Fruit fly (Drosophila melanogaster): ENCODE results near the gene CG6923.

The CG6923 gene

dm6 chr3R:11756762-11757161 lies 6.9 kb upstream of the CG6923 start:
- TF ChIP-seq Eip78C (GFP tag) (peak; percentile 17), CG16779 (tag; optimal IDR thresholded peaks at IDR 0.05) (no peak), CG6792 (GFP tag; optimal IDR thresholded peaks at IDR 0.05) (no peak), CG10669 (GFP tag; optimal IDR thresholded peaks at IDR 0.05) (no peak)

- TF ChIP-seq Hr4 (GFP tag; optimal IDR thresholded peaks at IDR 0.05), result peak; percentile 37
- no peak for TF ChIP-seq ss (GFP tag; optimal IDR thresholded peaks at IDR 0.05)
- TF ChIP-seq fkh (GFP tag; optimal IDR thresholded peaks at IDR 0.05), result no peak
- no peak for TF ChIP-seq dac (GFP tag; optimal IDR thresholded peaks at IDR 0.05)
- no peak for TF ChIP-seq CG16779 (tag; optimal IDR thresholded peaks at IDR 0.05)
- TF ChIP-seq Eip78C (GFP tag), result peak; percentile 54
- TF ChIP-seq dsx (GFP tag; optimal IDR thresholded peaks at IDR 0.05; ENCODE audit: poor library complexity, severe bottlenecking), result no peak
- TF ChIP-seq pdm3 (GFP tag; optimal IDR thresholded peaks at IDR 0.05), result no peak
- no peak for TF ChIP-seq Sox14 (GFP tag; optimal IDR thresholded peaks at IDR 0.05)
- no peak for TF ChIP-seq spab (GFP tag; optimal IDR thresholded peaks at IDR 0.05)
- TF ChIP-seq Eip75B (GFP tag; optimal IDR thresholded peaks at IDR 0.05), result no peak
- TF ChIP-seq Met (GFP tag; optimal IDR thresholded peaks at IDR 0.05), result no peak
- no peak for TF ChIP-seq CG3032 (tag; optimal IDR thresholded peaks at IDR 0.05)
- no peak for TF ChIP-seq Ets21C (GFP tag; optimal IDR thresholded peaks at IDR 0.05)
- TF ChIP-seq Smox (GFP tag; optimal IDR thresholded peaks at IDR 0.05), result no peak
- no peak for TF ChIP-seq Hr39 (GFP tag; optimal IDR thresholded peaks at IDR 0.05)
- peak; percentile 63 for TF ChIP-seq svp (GFP tag)
- no peak for TF ChIP-seq Gug (GFP tag; IDR thresholded peaks at IDR 0.05)
- TF ChIP-seq CG11762 (GFP tag; optimal IDR thresholded peaks at IDR 0.05; ENCODE audit: insufficient read depth), result no peak
These were observed 1.9 kb upstream of the CG6923 start for dm6 chr3R:11751756-11752155.

- TF ChIP-seq CG6792 (GFP tag; optimal IDR thresholded peaks at IDR 0.05) (no peak), dsx (GFP tag; optimal IDR thresholded peaks at IDR 0.05; ENCODE audit: poor library complexity, severe bottlenecking) (no peak), CG6163 (GFP tag; IDR thresholded peaks at IDR 0.05) (no peak), pdm3 (GFP tag; optimal IDR thresholded peaks at IDR 0.05) (no peak), CG8632 (GFP tag; optimal IDR thresholded peaks at IDR 0.05) (no peak), fkh (GFP tag; optimal IDR thresholded peaks at IDR 0.05) (no peak), CG11294 (GFP tag; IDR thresholded peaks at IDR 0.05) (no peak), salr (GFP tag; optimal IDR thresholded peaks at IDR 0.05) (no peak), CG4318 (GFP tag; optimal IDR thresholded peaks at IDR 0.05) (no peak), CG6276 (GFP tag; optimal IDR thresholded peaks at IDR 0.05) (no peak), Lpt (GFP tag; optimal IDR thresholded peaks at IDR 0.05) (no peak), fd85E (GFP tag; optimal IDR thresholded peaks at IDR 0.05) (no peak), CG6808 (GFP tag; optimal IDR thresholded peaks at IDR 0.05) (no peak)
These were observed 334 bp upstream of the CG6923 start, which contains the start of gene CG43062 for dm6 chr3R:11750294-11750432. Gene CG43062 (plus strand): TSS chr3R:11750333.

DNA sequence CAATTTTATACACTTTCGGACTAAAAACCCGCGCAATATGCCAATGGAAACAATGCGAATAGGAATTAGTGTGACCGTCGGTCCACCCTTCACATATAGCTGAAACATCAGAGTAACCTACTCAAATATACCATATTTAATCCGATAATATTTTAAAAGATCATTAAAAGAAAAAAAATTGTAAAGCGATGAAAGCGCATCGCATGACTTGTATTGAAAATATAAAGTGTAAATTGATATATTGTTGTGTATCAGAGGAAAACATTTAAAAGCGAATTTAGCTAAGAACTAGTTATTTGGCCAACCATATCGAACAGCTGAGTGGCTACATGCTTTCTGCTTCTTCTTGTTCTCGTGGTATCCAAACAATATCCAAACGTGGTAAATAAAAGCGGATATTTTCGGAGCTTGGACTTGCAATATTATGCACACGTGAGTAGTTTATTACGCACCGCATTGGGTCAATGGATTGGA lies 8.1 kb downstream of the CG6923 start, which contains the start of the genes Blm and CG14722:
Gene Blm (minus strand): TSS at position 54 of the 474 bp plus-strand sequence.
Gene CG14722 (plus strand): TSS at position 161 of the 474 bp plus-strand sequence.
- TF ChIP-seq Hr38 (GFP tag; optimal IDR thresholded peaks at IDR 0.05) (no peak), fd59A (GFP tag; optimal IDR thresholded peaks at IDR 0.05) (no peak), CG10669 (GFP tag; optimal IDR thresholded peaks at IDR 0.05) (no peak), Blimp-1 (GFP tag; optimal IDR thresholded peaks at IDR 0.05) (no peak), esn (GFP tag; optimal IDR thresholded peaks at IDR 0.05) (no peak), lz (GFP tag; optimal IDR thresholded peaks at IDR 0.05) (no peak), Ets21C (GFP tag; optimal IDR thresholded peaks at IDR 0.05) (no peak), pdm3 (GFP tag; optimal IDR thresholded peaks at IDR 0.05) (no peak), vri (GFP tag; optimal IDR thresholded peaks at IDR 0.05) (no peak), CG10631 (GFP tag; optimal IDR thresholded peaks at IDR 0.05) (no peak), CG8319 (GFP tag; optimal IDR thresholded peaks at IDR 0.05) (no peak), salr (GFP tag; optimal IDR thresholded peaks at IDR 0.05) (no peak), CG6163 (GFP tag; IDR thresholded peaks at IDR 0.05) (no peak), fd85E (GFP tag; optimal IDR thresholded peaks at IDR 0.05) (no peak), Hr39 (GFP tag; optimal IDR thresholded peaks at IDR 0.05) (no peak), CG3919 (GFP tag; optimal IDR thresholded peaks at IDR 0.05) (no peak)
